Fruit fly (Drosophila melanogaster): Measurements from ENCODE around the gene CG15347.

- no peak for TF ChIP-seq pan (optimal IDR thresholded peaks at IDR 0.05)
- TF ChIP-seq CG8478 (optimal IDR thresholded peaks at IDR 0.05), result no peak
- TF ChIP-seq Dll (optimal IDR thresholded peaks at IDR 0.05), result no peak
- no peak for TF ChIP-seq psq (optimal IDR thresholded peaks at IDR 0.05)
- no peak for TF ChIP-seq usp (GFP tag; optimal IDR thresholded peaks at IDR 0.05)
Measured at dm6 chrX:8412197-8413160, 48.2 kb downstream of the CG15347 start.
